Worm (Caenorhabditis elegans) whole organism, young adult: Measurements from ENCODE around the gene tald-1.

Experiments
- B0019.2 ChIP-seq: fragments of 200-800 bp; sonication (Bioruptor generic); conservative IDR thresholded peaks from 2 replicates; pipeline ENCODE4 v1.3.6; 2022; ENCODE audit warnings: missing genetic modification reagents, missing genetic modification characterization, missing compliant biosample characterization
- B0261.1 ChIP-seq: sonication (generic microtip); optimal IDR thresholded peaks from 2 replicates; lab custom pipeline; 2016; ENCODE audit warnings: mild to moderate bottlenecking, missing genetic modification characterization, moderate library complexity, missing compliant biosample characterization
- C06A6.2 ChIP-seq: fragments of 200-800 bp; sonication (Bioruptor generic); conservative IDR thresholded peaks from 2 replicates; pipeline ENCODE4 v1.3.6; 2022; ENCODE audit warnings: missing genetic modification characterization, missing compliant biosample characterization
- F33H1.4 ChIP-seq: fragments of 200-800 bp; sonication (Bioruptor generic); IDR thresholded peaks from 2 replicates; pipeline ENCODE4 v1.3.6; 2022; ENCODE audit warnings: missing genetic modification reagents, missing genetic modification characterization, missing compliant biosample characterization
- F37B4.10 ChIP-seq: fragments of 200-800 bp; sonication (Bioruptor generic); IDR thresholded peaks from 2 replicates; pipeline ENCODE4 v1.3.6; 2022; ENCODE audit warnings: missing genetic modification characterization, missing compliant biosample characterization
- F57C9.4 ChIP-seq: sonication (generic microtip); optimal IDR thresholded peaks from 2 replicates; lab custom pipeline; 2017; ENCODE audit warnings: mild to moderate bottlenecking, missing genetic modification characterization, missing compliant biosample characterization
- Y79H2A.3 ChIP-seq: fragments of 200-800 bp; sonication (Bioruptor generic); conservative IDR thresholded peaks from 2 replicates; pipeline ENCODE4 v1.3.6; 2022; ENCODE audit warnings: missing genetic modification reagents, missing genetic modification characterization, missing compliant biosample characterization
- akir-1 ChIP-seq: fragments of 200-800 bp; sonication (Bioruptor generic); optimal IDR thresholded peaks from 2 replicates; lab custom pipeline; 2018; ENCODE audit warnings: mild to moderate bottlenecking, missing genetic modification characterization, moderate library complexity, missing compliant biosample characterization
- aptf-2 ChIP-seq: fragments of 200-800 bp; sonication (Bioruptor generic); conservative IDR thresholded peaks from 2 replicates; pipeline ENCODE4 v1.3.6; 2022; ENCODE audit warnings: missing genetic modification reagents, missing genetic modification characterization, missing compliant biosample characterization
- attf-6 ChIP-seq: fragments of 200-800 bp; sonication (Bioruptor generic); IDR thresholded peaks from 2 replicates; pipeline ENCODE4 v1.3.6; 2022; ENCODE audit warnings: missing genetic modification reagents, missing genetic modification characterization, missing compliant biosample characterization
- cebp-1 ChIP-seq, 2 experiments: fragments of 200-800 bp in 1 of 2; sonication (Bioruptor generic) in 1 of 2; sonication (generic microtip) in 1 of 2; IDR thresholded peaks in 1 of 2; optimal IDR thresholded peaks in 1 of 2; 2 replicates each; pipeline versions ENCODE4 v1.3.6 to Lab custom; 2017 to 2022; ENCODE audit warnings: missing compliant biosample characterization in 2 of 2, missing genetic modification characterization in 2 of 2, mild to moderate bottlenecking in 1 of 2, missing genetic modification reagents in 1 of 2, moderate library complexity in 1 of 2
- ceh-100 ChIP-seq: fragments of 200-800 bp; sonication (Bioruptor generic); IDR thresholded peaks from 2 replicates; pipeline ENCODE4 v1.3.6; 2022; ENCODE audit warnings: missing genetic modification reagents, missing genetic modification characterization, missing compliant biosample characterization
- ceh-58 ChIP-seq: fragments of 200-800 bp; sonication (Bioruptor generic); IDR thresholded peaks from 2 replicates; pipeline ENCODE4 v1.3.6; 2022; ENCODE audit warnings: missing genetic modification characterization, missing compliant biosample characterization
- dpl-1 ChIP-seq: fragments of 150-350 bp; optimal IDR thresholded peaks from 2 replicates; lab custom pipeline; 2014; ENCODE audit warnings: missing biosample characterization, missing genetic modification reagents, missing genetic modification characterization
- efl-1 ChIP-seq: fragments of 150-350 bp; optimal IDR thresholded peaks from 2 replicates; lab custom pipeline; 2014; ENCODE audit warnings: missing biosample characterization, missing genetic modification reagents, missing genetic modification characterization
- hmg-20 ChIP-seq: fragments of 200-800 bp; sonication (Bioruptor generic); IDR thresholded peaks from 2 replicates; pipeline ENCODE4 v1.3.6; 2022; ENCODE audit warnings: missing genetic modification reagents, missing genetic modification characterization, missing compliant biosample characterization
- hrde-1 ChIP-seq: sonication (generic microtip); optimal IDR thresholded peaks from 2 replicates; lab custom pipeline; 2016; ENCODE audit warnings: missing genetic modification characterization, mild to moderate bottlenecking, missing compliant biosample characterization, moderate library complexity, missing genotype, missing genetic modification reagents, borderline replicate concordance
- hsf-1 ChIP-seq: fragments of 200-800 bp; sonication (Bioruptor generic); IDR thresholded peaks from 2 replicates; pipeline ENCODE4 v1.3.6; 2022; ENCODE audit warnings: missing genetic modification reagents, missing genetic modification characterization, missing compliant biosample characterization
- let-607 ChIP-seq, 2 experiments: fragments of 200-800 bp in 1 of 2; sonication (Bioruptor generic) in 1 of 2; sonication (generic microtip) in 1 of 2; optimal IDR thresholded peaks; 2 replicates each; lab custom pipeline; 2016 to 2018; ENCODE audit warnings: mild to moderate bottlenecking in 2 of 2, missing compliant biosample characterization in 2 of 2, missing genetic modification characterization in 2 of 2, moderate library complexity in 2 of 2, missing genotype in 1 of 2
- lin-54 ChIP-seq: fragments of 200-800 bp; sonication (Bioruptor generic); optimal IDR thresholded peaks from 2 replicates; lab custom pipeline; 2018; ENCODE audit warnings: mild to moderate bottlenecking, missing genetic modification characterization, missing compliant biosample characterization
- lsl-1 ChIP-seq: fragments of 200-800 bp; sonication (Bioruptor generic); optimal IDR thresholded peaks from 2 replicates; lab custom pipeline; 2018; ENCODE audit warnings: mild to moderate bottlenecking, missing genetic modification characterization, moderate library complexity, missing compliant biosample characterization
- lsy-27 ChIP-seq: sonication (generic microtip); optimal IDR thresholded peaks from 2 replicates; lab custom pipeline; 2017; ENCODE audit warnings: missing genetic modification characterization, mild to moderate bottlenecking, missing compliant biosample characterization, antibody characterized with exemption, missing genotype, borderline replicate concordance; ENCODE audit not compliant: insufficient read depth
- madf-10 ChIP-seq: sonication (generic microtip); optimal IDR thresholded peaks from 2 replicates; lab custom pipeline; 2016; ENCODE audit warnings: mild to moderate bottlenecking, missing genetic modification characterization, missing compliant biosample characterization
- mes-4 ChIP-seq: sonication (generic microtip); optimal IDR thresholded peaks from 2 replicates; lab custom pipeline; 2016; ENCODE audit warnings: missing genotype, missing genetic modification characterization, missing compliant biosample characterization
- nfyb-1 ChIP-seq: fragments of 200-800 bp; sonication (Bioruptor generic); IDR thresholded peaks from 2 replicates; pipeline ENCODE4 v1.3.6; 2022; ENCODE audit warnings: missing genetic modification reagents, missing genetic modification characterization, missing compliant biosample characterization
- nhr-80 ChIP-seq: sonication (generic microtip); optimal IDR thresholded peaks from 2 replicates; lab custom pipeline; 2016; ENCODE audit warnings: missing genetic modification characterization, missing compliant biosample characterization
- rcor-1 ChIP-seq: fragments of 200-800 bp; sonication (Bioruptor generic); IDR thresholded peaks from 2 replicates; pipeline ENCODE4 v1.3.6; 2022; ENCODE audit warnings: missing genetic modification reagents, missing genetic modification characterization, missing compliant biosample characterization
- rec-8 ChIP-seq, 2 experiments: sonication (generic microtip); optimal IDR thresholded peaks; 2 replicates each; lab custom pipeline; 2016; ENCODE audit warnings: mild to moderate bottlenecking in 2 of 2, missing genetic modification characterization in 2 of 2, missing genetic modification reagents in 2 of 2, missing genotype in 2 of 2, missing biosample characterization in 1 of 2, missing compliant biosample characterization in 1 of 2, moderate library complexity in 1 of 2
- repo-1 ChIP-seq: sonication (generic microtip); optimal IDR thresholded peaks from 2 replicates; lab custom pipeline; 2017; ENCODE audit warnings: mild to moderate bottlenecking, missing genetic modification characterization, missing compliant biosample characterization
- somi-1 ChIP-seq: fragments of 200-800 bp; sonication (Bioruptor generic); optimal IDR thresholded peaks from 2 replicates; lab custom pipeline; 2018; ENCODE audit warnings: mild to moderate bottlenecking, missing genetic modification characterization, missing compliant biosample characterization
- sptf-2 ChIP-seq: fragments of 200-800 bp; sonication (Bioruptor generic); optimal IDR thresholded peaks from 2 replicates; lab custom pipeline; 2018; ENCODE audit warnings: mild to moderate bottlenecking, missing genetic modification characterization, missing compliant biosample characterization
- tbp1 ChIP-seq: fragments of 200-800 bp; sonication (Bioruptor generic); optimal IDR thresholded peaks from 2 replicates; lab custom pipeline; 2018; ENCODE audit warnings: mild to moderate bottlenecking, missing genetic modification characterization, missing compliant biosample characterization
- tbx-9 ChIP-seq: sonication (generic microtip); optimal IDR thresholded peaks from 2 replicates; lab custom pipeline; 2016; ENCODE audit warnings: borderline replicate concordance, missing genetic modification characterization, inconsistent platforms, missing compliant biosample characterization
- tlf-1 ChIP-seq: fragments of 200-800 bp; sonication (Bioruptor generic); optimal IDR thresholded peaks from 2 replicates; lab custom pipeline; 2018; ENCODE audit warnings: mild to moderate bottlenecking, missing genetic modification characterization, missing compliant biosample characterization
- unc-62 ChIP-seq: fragments of 150-350 bp; optimal IDR thresholded peaks from 2 replicates; lab custom pipeline; 2014; ENCODE audit warnings: missing biosample characterization, missing genetic modification reagents, missing genetic modification characterization
- zfh-2 ChIP-seq: fragments of 200-800 bp; sonication (Bioruptor generic); conservative IDR thresholded peaks from 2 replicates; pipeline ENCODE4 v1.3.6; 2022; ENCODE audit warnings: missing genetic modification reagents, missing genetic modification characterization, missing compliant biosample characterization
- ztf-18 ChIP-seq: sonication (generic microtip); optimal IDR thresholded peaks from 2 replicates; lab custom pipeline; 2016; ENCODE audit warnings: missing genotype, mild to moderate bottlenecking, missing genetic modification characterization, missing compliant biosample characterization
- ztf-25 ChIP-seq: fragments of 200-800 bp; sonication (Bioruptor generic); IDR thresholded peaks from 2 replicates; pipeline ENCODE4 v1.3.6; 2022; ENCODE audit warnings: missing genetic modification reagents, missing genetic modification characterization, missing compliant biosample characterization
- ztf-26 ChIP-seq: sonication (generic microtip); optimal IDR thresholded peaks from 2 replicates; lab custom pipeline; 2017; ENCODE audit warnings: missing genetic modification characterization, missing compliant biosample characterization

tald-1 gene

ce11 chrIV:4360497-4360896, 26.0 kb upstream of the tald-1 start, which contains the start of gene F55F10.1 (continued):
- TF ChIP-seq F33H1.4 (peak; percentile 40), hmg-20 (GFP tag; lab: Robert Waterston, UW) (no peak), nhr-80 (no peak), tbp1 (GFP tag; lab: Kevin White, UChicago) (no peak), attf-6 (GFP tag; lab: Robert Waterston, UW) (no peak), let-607 (tag; optimal IDR thresholded peaks at IDR 0.05; lab: Kevin White, UChicago) (no peak), rec-8 (tag; optimal IDR thresholded peaks at IDR 0.05; lab: Kevin White, UChicago) (no peak), F37B4.10 (GFP tag; lab: Robert Waterston, UW) (no peak), cebp-1 (GFP tag; IDR thresholded peaks at IDR 0.05; lab: Robert Waterston, UW) (no peak), cebp-1 (tag; optimal IDR thresholded peaks at IDR 0.05; lab: Kevin White, UChicago) (peak; percentile 58), C06A6.2 (GFP tag; lab: Robert Waterston, UW) (peak; percentile 39; the same call in 1 of the 2 replicates), B0261.1 (tag; lab: Kevin White, UChicago) (no peak), akir-1 (GFP tag; lab: Kevin White, UChicago) (no peak), B0019.2 (GFP tag; lab: Robert Waterston, UW) (no peak), dpl-1 (GFP tag; lab: Kevin White, UChicago) (peak; percentile 20), nfyb-1 (GFP tag; lab: Robert Waterston, UW) (no peak), F57C9.4 (no peak), rcor-1 (GFP tag; lab: Robert Waterston, UW) (no peak), aptf-2 (no peak), sptf-2 (GFP tag; lab: Kevin White, UChicago) (no peak), tbx-9 (tag; lab: Kevin White, UChicago) (no peak), lsl-1 (peak; percentile 46), ztf-26 (tag; lab: Kevin White, UChicago) (no peak), ztf-18 (tag; lab: Kevin White, UChicago) (peak; percentile 94), ztf-25 (GFP tag; lab: Robert Waterston, UW) (no peak), tlf-1 (GFP tag; lab: Kevin White, UChicago) (no peak), repo-1 (tag; lab: Kevin White, UChicago) (no peak), hsf-1 (GFP tag; lab: Robert Waterston, UW) (no peak), unc-62 (GFP tag; lab: Kevin White, UChicago) (no peak), ceh-100 (GFP tag; lab: Robert Waterston, UW) (no peak), hrde-1 (tag; lab: Kevin White, UChicago) (no peak), lsy-27 (tag; lab: Kevin White, UChicago) (no peak), Y79H2A.3 (no peak), somi-1 (GFP tag; lab: Kevin White, UChicago) (no peak), mes-4 (no peak), lin-54 (GFP tag; lab: Kevin White, UChicago) (peak; percentile 67), ceh-58 (GFP tag; lab: Robert Waterston, UW) (no peak), madf-10 (tag; lab: Kevin White, UChicago) (no peak)

ce11 chrIV:4369116-4369515, 17.3 kb upstream of the tald-1 start:
- TF ChIP-seq unc-62 (GFP tag; lab: Kevin White, UChicago) = no peak
- no peak for TF ChIP-seq efl-1
- no peak for TF ChIP-seq lin-54 (GFP tag; lab: Kevin White, UChicago)
- TF ChIP-seq C06A6.2 (GFP tag; lab: Robert Waterston, UW) = no peak
- TF ChIP-seq zfh-2 (GFP tag; lab: Robert Waterston, UW) = 0 out of 2 replicates have a peak, but pooled peaks have one; percentile 8
